Fruit fly (Drosophila melanogaster): Measurements from ENCODE around the gene Srp54.

Gene Srp54

DNA sequence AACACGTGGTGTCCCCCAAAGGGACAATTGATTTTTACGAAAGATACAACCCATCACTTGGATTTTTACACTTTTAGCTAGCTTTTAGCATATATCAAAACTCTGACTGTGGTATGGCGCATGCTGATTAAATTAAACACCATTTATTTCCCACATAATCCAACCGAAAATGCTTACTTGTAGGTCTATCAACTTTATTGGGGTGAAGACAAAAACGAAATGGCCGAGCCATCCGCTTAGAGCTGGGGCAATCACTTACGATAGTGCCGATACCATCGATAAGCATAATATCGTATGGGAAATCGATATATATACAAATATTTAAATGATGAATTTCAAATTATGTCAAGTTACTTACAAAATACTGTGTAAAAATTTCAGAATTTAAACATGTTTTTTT lies 15.4 kb upstream of the Srp54 start, which contains the start of gene RpS2 (continued):
- peak; percentile 39 for TF ChIP-seq CG9437 (GFP tag; optimal IDR thresholded peaks at IDR 0.05)
- TF ChIP-seq Hmx (GFP tag; optimal IDR thresholded peaks at IDR 0.05) = no peak
- TF ChIP-seq ind (GFP tag; optimal IDR thresholded peaks at IDR 0.05) = no peak
- peak; percentile 65 for TF ChIP-seq CG12769 (tag; optimal IDR thresholded peaks at IDR 0.05)
- TF ChIP-seq CG16813 (GFP tag; IDR thresholded peaks at IDR 0.05; ENCODE audit: partially characterized antibody) = peak; percentile 99
- TF ChIP-seq CG2875 (GFP tag; optimal IDR thresholded peaks at IDR 0.05) = peak; percentile 13
- TF ChIP-seq cg (GFP tag; optimal IDR thresholded peaks at IDR 0.05) = no peak
- TF ChIP-seq CG13287 (GFP tag; IDR thresholded peaks at IDR 0.05; ENCODE audit: partially characterized antibody) = peak; percentile 99
- TF ChIP-seq btn (GFP tag; optimal IDR thresholded peaks at IDR 0.05) = no peak
- peak; percentile 91 for TF ChIP-seq sens (GFP tag)
- TF ChIP-seq B-H1 (GFP tag; IDR thresholded peaks at IDR 0.05) = no peak
- TF ChIP-seq so (GFP tag; IDR thresholded peaks at IDR 0.05) = no peak
- peak; percentile 18; the same call in 1 of the 3 replicates for TF ChIP-seq jigr1 (GFP tag; IDR thresholded peaks at IDR 0.05)
- TF ChIP-seq unpg (GFP tag; optimal IDR thresholded peaks at IDR 0.05) = peak; percentile 51
- peak; percentile 42 for TF ChIP-seq Hsf (GFP tag; optimal IDR thresholded peaks at IDR 0.05)
- 0 out of 3 replicates have a peak, but pooled peaks have one; percentile 6 for TF ChIP-seq CG11456 (GFP tag; IDR thresholded peaks at IDR 0.05)
- peak; percentile 51 for TF ChIP-seq Lhr (GFP tag; optimal IDR thresholded peaks at IDR 0.05)
- peak; percentile 79 for TF ChIP-seq Med (GFP tag)
- TF ChIP-seq al (GFP tag; IDR thresholded peaks at IDR 0.05) = 0 out of 2 replicates have a peak, but pooled peaks have one; percentile 16
- TF ChIP-seq CG32772 (GFP tag; IDR thresholded peaks at IDR 0.05) = no peak
- peak; percentile 98 for TF ChIP-seq HLH4C (GFP tag; IDR thresholded peaks at IDR 0.05; ENCODE audit: partially characterized antibody)
- TF ChIP-seq CG7786 (GFP tag; optimal IDR thresholded peaks at IDR 0.05) = no peak
- TF ChIP-seq lbe (GFP tag; optimal IDR thresholded peaks at IDR 0.05) = peak; percentile 69
- peak; percentile 72 for TF ChIP-seq caup (GFP tag; optimal IDR thresholded peaks at IDR 0.05; ENCODE audit: severe bottlenecking)
- TF ChIP-seq BEAF-32 (GFP tag; optimal IDR thresholded peaks at IDR 0.05) = peak; percentile 97
- peak; percentile 3 for TF ChIP-seq zen (tag; optimal IDR thresholded peaks at IDR 0.05)
- TF ChIP-seq CG2120 (GFP tag; optimal IDR thresholded peaks at IDR 0.05) = peak; percentile 38
- no peak for TF ChIP-seq CG10431 (GFP tag; optimal IDR thresholded peaks at IDR 0.05)
- TF ChIP-seq cato (GFP tag; optimal IDR thresholded peaks at IDR 0.05; ENCODE audit: borderline replicate concordance) = no peak
- peak; percentile 22 for TF ChIP-seq Nf-YC (tag; optimal IDR thresholded peaks at IDR 0.05)
- peak; percentile 87 for TF ChIP-seq chm (GFP tag; IDR thresholded peaks at IDR 0.05)
- peak; percentile 97 for TF ChIP-seq hb (GFP tag; IDR thresholded peaks at IDR 0.05; ENCODE audit: partially characterized antibody)
- TF ChIP-seq CG18476 (GFP tag; optimal IDR thresholded peaks at IDR 0.05) = no peak
- TF ChIP-seq NK7.1 (GFP tag; optimal IDR thresholded peaks at IDR 0.05) = no peak
- no peak for TF ChIP-seq Mad (GFP tag; optimal IDR thresholded peaks at IDR 0.05)
- peak in 1 of 2 experiments; percentile 32 for TF ChIP-seq insv (GFP tag; optimal IDR thresholded peaks at IDR 0.05)
- TF ChIP-seq slou (GFP tag; optimal IDR thresholded peaks at IDR 0.05) = peak; percentile 28
- peak; percentile 52 for TF ChIP-seq Fer1 (GFP tag; optimal IDR thresholded peaks at IDR 0.05)
- TF ChIP-seq CG17361 (GFP tag; IDR thresholded peaks at IDR 0.05) = peak; percentile 25; the same call in 1 of the 3 replicates
- peak; percentile 99 for TF ChIP-seq inv (GFP tag; IDR thresholded peaks at IDR 0.05; ENCODE audit: partially characterized antibody)
- peak; percentile 98 for TF ChIP-seq CG14860 (GFP tag; IDR thresholded peaks at IDR 0.05; ENCODE audit: partially characterized antibody)
- no peak for TF ChIP-seq Ravus (GFP tag; IDR thresholded peaks at IDR 0.05)
- TF ChIP-seq Dad (GFP tag; optimal IDR thresholded peaks at IDR 0.05) = peak; percentile 5
- TF ChIP-seq ATbp (GFP tag; optimal IDR thresholded peaks at IDR 0.05) = peak; percentile 31
- no peak for TF ChIP-seq Dfd (GFP tag; optimal IDR thresholded peaks at IDR 0.05)
- TF ChIP-seq fd96Cb (tag; optimal IDR thresholded peaks at IDR 0.05) = no peak
- peak; percentile 99 for TF ChIP-seq MESR4 (GFP tag; optimal IDR thresholded peaks at IDR 0.05)
- peak; percentile 68 for TF ChIP-seq Dp (GFP tag; optimal IDR thresholded peaks at IDR 0.05)
- peak; percentile 39 for TF ChIP-seq gro (GFP tag; optimal IDR thresholded peaks at IDR 0.05)
- no peak for TF ChIP-seq zfh1 (GFP tag; IDR thresholded peaks at IDR 0.05)

All from whole organism, embryonic.